Fruit fly (Drosophila melanogaster): ENCODE results near the gene CG15577.

DNA sequence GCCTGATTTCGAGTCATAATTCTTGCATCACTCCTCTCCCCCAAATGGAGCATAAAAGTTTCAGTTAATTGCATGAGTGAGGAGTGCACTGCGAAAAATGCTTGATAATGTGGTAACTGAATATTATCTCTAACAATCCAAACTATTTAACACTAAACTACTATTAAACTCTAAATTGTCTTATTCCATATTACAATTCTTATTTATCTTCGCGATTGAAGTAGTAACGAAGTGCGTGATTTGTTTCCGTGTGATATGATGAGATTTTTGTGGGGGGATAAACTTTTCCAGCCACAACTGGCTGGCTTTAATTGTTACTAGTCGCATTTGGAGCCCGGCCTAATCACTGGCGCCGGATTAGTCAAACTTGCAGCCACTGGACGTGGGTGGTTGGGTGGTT is 12.5 kb downstream of the CG15577 start:
- no peak for TF ChIP-seq usp (GFP tag; optimal IDR thresholded peaks at IDR 0.05)
- no peak for TF ChIP-seq CG8478 (optimal IDR thresholded peaks at IDR 0.05)
- no peak for TF ChIP-seq psq (optimal IDR thresholded peaks at IDR 0.05)
